Fruit fly (Drosophila melanogaster) whole organism, wandering third instar larva: Measurements from ENCODE around the gene CG3191.

Source experiments
- Abd-B ChIP-seq: fragments of >200 bp; optimal IDR thresholded peaks from 2 replicates; lab custom pipeline; 2017; ENCODE audit warnings: missing biosample characterization, missing genetic modification characterization
- CG32264 ChIP-seq: fragments of 200-800 bp; sonication (Bioruptor generic); optimal IDR thresholded peaks from 2 replicates; lab custom pipeline; 2016; ENCODE audit warnings: missing biosample characterization, missing genetic modification characterization
- CG9705 ChIP-seq: fragments of 200-800 bp; sonication (Bioruptor generic); optimal IDR thresholded peaks from 2 replicates; lab custom pipeline; 2018; ENCODE audit warnings: missing biosample characterization, mild to moderate bottlenecking, missing genetic modification characterization
- CrebA ChIP-seq: fragments of 200-800 bp; sonication (Bioruptor generic); optimal IDR thresholded peaks from 2 replicates; lab custom pipeline; 2016; ENCODE audit warnings: missing biosample characterization, mild to moderate bottlenecking, missing genetic modification characterization, borderline replicate concordance
- Dfd ChIP-seq: fragments of >200 bp; optimal IDR thresholded peaks from 2 replicates; lab custom pipeline; 2017; ENCODE audit warnings: missing biosample characterization, missing genetic modification characterization
- Dif ChIP-seq: fragments of 200-275, 200-300 bp; sonication (Bioruptor generic); optimal IDR thresholded peaks from 2 replicates; lab custom pipeline; 2018; ENCODE audit warnings: missing biosample characterization, missing genetic modification characterization; ENCODE audit not compliant: partially characterized antibody
- HLH106 ChIP-seq: fragments of 200-800 bp; optimal IDR thresholded peaks from 3 replicates; lab custom pipeline; 2019; ENCODE audit warnings: missing biosample characterization, mild to moderate bottlenecking, missing genetic modification characterization, moderate library complexity
- Hnf4 ChIP-seq: fragments of 200-800 bp; sonication (Bioruptor generic); optimal IDR thresholded peaks from 2 replicates; lab custom pipeline; 2016; ENCODE audit warnings: missing biosample characterization, mild to moderate bottlenecking, missing genetic modification characterization
- Hr78 ChIP-seq: fragments of >200 bp; optimal IDR thresholded peaks from 2 replicates; lab custom pipeline; 2017; ENCODE audit warnings: missing biosample characterization, missing genetic modification characterization
- Hr83 ChIP-seq: fragments of 200-300 bp; sonication (Bioruptor generic); optimal IDR thresholded peaks from 2 replicates; lab custom pipeline; 2016; ENCODE audit warnings: missing biosample characterization, mild to moderate bottlenecking, missing genetic modification characterization, moderate library complexity; ENCODE audit not compliant: poor library complexity, severe bottlenecking
- Mio ChIP-seq: sonication (Bioruptor generic); optimal IDR thresholded peaks from 2 replicates; lab custom pipeline; 2016; ENCODE audit warnings: missing biosample characterization, missing genetic modification characterization
- Myc ChIP-seq: fragments of >200 bp; optimal IDR thresholded peaks from 2 replicates; lab custom pipeline; 2017
- N ChIP-seq: fragments of >200 bp; optimal IDR thresholded peaks from 2 replicates; lab custom pipeline; 2018; ENCODE audit warnings: missing biosample characterization, missing external identifiers, missing genetic modification characterization
- OdsH ChIP-seq: fragments of 200-800 bp; sonication (Bioruptor generic); optimal IDR thresholded peaks from 2 replicates; lab custom pipeline; 2016; ENCODE audit warnings: missing biosample characterization, mild to moderate bottlenecking, missing genetic modification characterization
- Rel ChIP-seq, 2 experiments: fragments of 200-800 bp; sonication (Bioruptor generic) in 1 of 2; optimal IDR thresholded peaks; 2 replicates in 1 of 2; 3 replicates in 1 of 2; lab custom pipeline; 2016 to 2019; ENCODE audit warnings: mild to moderate bottlenecking in 2 of 2, missing biosample characterization in 2 of 2, missing genetic modification characterization in 2 of 2, moderate library complexity in 1 of 2
- Sp1 ChIP-seq: fragments of 200-800 bp; sonication (Bioruptor generic); optimal IDR thresholded peaks from 3 replicates; lab custom pipeline; 2019; ENCODE audit warnings: missing biosample characterization, mild to moderate bottlenecking, missing genetic modification characterization, moderate library complexity
- br ChIP-seq: fragments of 200-800 bp; sonication (Bioruptor generic); optimal IDR thresholded peaks from 2 replicates; lab custom pipeline; 2016; ENCODE audit warnings: missing biosample characterization, missing genetic modification characterization
- brk ChIP-seq: fragments of 200-800 bp; sonication (Bioruptor generic); optimal IDR thresholded peaks from 2 replicates; lab custom pipeline; 2016; ENCODE audit warnings: missing biosample characterization, mild to moderate bottlenecking, missing genetic modification characterization
- dl ChIP-seq, 2 experiments: fragments of 175-275, 200-275 bp in 1 of 2; fragments of 200-275 bp in 1 of 2; sonication (Bioruptor generic); optimal IDR thresholded peaks; lab custom pipeline; 2018; ENCODE audit warnings: mild to moderate bottlenecking in 2 of 2, missing biosample characterization in 2 of 2, missing genetic modification characterization in 2 of 2, moderate library complexity in 2 of 2; ENCODE audit not compliant: partially characterized antibody in 2 of 2, insufficient read depth in 1 of 2
- dmrt93B ChIP-seq: fragments of 200-800 bp; sonication (Bioruptor generic); optimal IDR thresholded peaks from 2 replicates; lab custom pipeline; 2018; ENCODE audit warnings: missing biosample characterization, mild to moderate bottlenecking, missing genetic modification characterization
- dsf ChIP-seq: sonication (Bioruptor generic); optimal IDR thresholded peaks from 2 replicates; lab custom pipeline; 2016; ENCODE audit warnings: missing biosample characterization, missing genetic modification characterization, borderline replicate concordance
- ey ChIP-seq: fragments of 200-800 bp; sonication (Bioruptor generic); optimal IDR thresholded peaks from 2 replicates; lab custom pipeline; 2016; ENCODE audit warnings: missing biosample characterization, missing genetic modification characterization
- foxo ChIP-seq, 2 experiments: fragments of 200-800 bp; sonication (Bioruptor generic); optimal IDR thresholded peaks; 2 replicates in 1 of 2; 3 replicates in 1 of 2; lab custom pipeline; 2016 to 2017; ENCODE audit warnings: missing biosample characterization in 2 of 2, missing genetic modification characterization in 2 of 2
- fru ChIP-seq: fragments of 200-800 bp; sonication (Bioruptor generic); optimal IDR thresholded peaks from 3 replicates; lab custom pipeline; 2016; ENCODE audit warnings: missing biosample characterization, mild to moderate bottlenecking, missing genetic modification characterization
- h ChIP-seq: fragments of 200-800 bp; sonication (Bioruptor generic); optimal IDR thresholded peaks from 3 replicates; lab custom pipeline; 2016; ENCODE audit warnings: missing biosample characterization, mild to moderate bottlenecking, missing genetic modification characterization
- jim ChIP-seq: fragments of 175-275, 200-325 bp; sonication (Bioruptor generic); optimal IDR thresholded peaks from 2 replicates; lab custom pipeline; 2016; ENCODE audit warnings: missing biosample characterization, mild to moderate bottlenecking, missing genetic modification characterization
- lola ChIP-seq: fragments of >200 bp; optimal IDR thresholded peaks from 2 replicates; lab custom pipeline; 2017; ENCODE audit warnings: missing biosample characterization, missing genetic modification characterization
- psq ChIP-seq: fragments of 200-800 bp; sonication (Bioruptor generic); optimal IDR thresholded peaks from 3 replicates; lab custom pipeline; 2017; ENCODE audit warnings: missing biosample characterization, mild to moderate bottlenecking, missing genetic modification characterization, moderate library complexity
- rgr ChIP-seq: fragments of 200-800 bp; sonication (Bioruptor generic); optimal IDR thresholded peaks from 3 replicates; lab custom pipeline; 2016; ENCODE audit warnings: missing biosample characterization, mild to moderate bottlenecking, missing genetic modification characterization
- sage ChIP-seq: fragments of 200-800 bp; sonication (Bioruptor generic); optimal IDR thresholded peaks from 2 replicates; lab custom pipeline; 2016; ENCODE audit warnings: missing biosample characterization, mild to moderate bottlenecking, missing genetic modification characterization
- sv ChIP-seq: fragments of 200-800 bp; sonication (Bioruptor generic); optimal IDR thresholded peaks from 3 replicates; lab custom pipeline; 2016; ENCODE audit warnings: missing biosample characterization, missing genetic modification characterization
- usp ChIP-seq: fragments of >200 bp; optimal IDR thresholded peaks from 2 replicates; lab custom pipeline; 2017; ENCODE audit warnings: missing biosample characterization, missing genetic modification characterization
- woc ChIP-seq: sonication (Bioruptor generic); optimal IDR thresholded peaks from 2 replicates; lab custom pipeline; 2016; ENCODE audit warnings: missing biosample characterization, mild to moderate bottlenecking, missing genetic modification characterization

Gene CG3191

dm6 chrX:2295435-2296229 lies 43.8 kb upstream of the CG3191 start, which contains the start of gene Raf:
Gene Raf, plus strand, starts transcription at chrX:2295466.
- TF ChIP-seq jim (GFP tag; lab: Kevin White, UChicago) (peak; percentile 68), Hnf4 (peak; percentile 58), woc (GFP tag; lab: Kevin White, UChicago) (no peak), N (GFP tag; lab: Kevin White, UChicago) (no peak), Rel (GFP tag; optimal IDR thresholded peaks at IDR 0.05; lab: Kevin White, UChicago) (no peak), Rel (tag; optimal IDR thresholded peaks at IDR 0.05; lab: Kevin White, UChicago) (peak; percentile 30), Sp1 (GFP tag; lab: Kevin White, UChicago) (peak; percentile 25), dl (GFP tag; optimal IDR thresholded peaks at IDR 0.05; lab: Kevin White, UChicago; ENCODE audit: insufficient read depth in 1 of 2, partially characterized antibody in 2 of 2) (peak; percentile 67 to 91), CrebA (peak; percentile 0), usp (no peak), Dif (GFP tag; lab: Kevin White, UChicago) (peak; percentile 91)
- TF ChIP-seq, all 38 proteins: peak for 7

- no peak for TF ChIP-seq dsf
- TF ChIP-seq brk, result no peak
- TF ChIP-seq foxo (GFP tag; optimal IDR thresholded peaks at IDR 0.05; lab: Kevin White, UChicago), result peak in 1 of 2 experiments; percentile 82
- peak; percentile 58 for TF ChIP-seq ey
- peak; percentile 37 for TF ChIP-seq psq
- TF ChIP-seq rgr (GFP tag; lab: Kevin White, UChicago), result peak; percentile 56
- no peak for TF ChIP-seq CG9705 (GFP tag; lab: Kevin White, UChicago)
- no peak for TF ChIP-seq Mio (GFP tag; lab: Kevin White, UChicago)
- no peak for TF ChIP-seq Sp1 (GFP tag; lab: Kevin White, UChicago)
- peak in 1 of 2 experiments; percentile 81 for TF ChIP-seq dl (GFP tag; optimal IDR thresholded peaks at IDR 0.05; lab: Kevin White, UChicago; ENCODE audit: insufficient read depth in 1 of 2, partially characterized antibody in 2 of 2)
- TF ChIP-seq Hr83 (GFP tag; lab: Kevin White, UChicago), result peak; percentile 56
- TF ChIP-seq lola (GFP tag; lab: Kevin White, UChicago), result no peak
- TF ChIP-seq br (GFP tag; lab: Kevin White, UChicago), result peak; percentile 56
- TF ChIP-seq Dif (GFP tag; lab: Kevin White, UChicago), result peak; percentile 62
- TF ChIP-seq Rel (GFP tag; optimal IDR thresholded peaks at IDR 0.05; lab: Kevin White, UChicago), result no peak
- TF ChIP-seq Rel (tag; optimal IDR thresholded peaks at IDR 0.05; lab: Kevin White, UChicago), result peak; percentile 97
- TF ChIP-seq h, result peak; percentile 72
- TF ChIP-seq Hnf4, result peak; percentile 30
- peak; percentile 23 for TF ChIP-seq dmrt93B (GFP tag; lab: Kevin White, UChicago)
- peak; percentile 38 for TF ChIP-seq HLH106 (tag; lab: Kevin White, UChicago)
- TF ChIP-seq woc (GFP tag; lab: Kevin White, UChicago), result peak; percentile 24
- peak; percentile 75 for TF ChIP-seq fru (GFP tag; lab: Kevin White, UChicago)
- TF ChIP-seq OdsH, result peak; percentile 20
- TF ChIP-seq Dfd (GFP tag; lab: Kevin White, UChicago), result peak; percentile 54
These were observed 43.0 kb upstream of the CG3191 start for dm6 chrX:2294474-2295434.

DNA sequence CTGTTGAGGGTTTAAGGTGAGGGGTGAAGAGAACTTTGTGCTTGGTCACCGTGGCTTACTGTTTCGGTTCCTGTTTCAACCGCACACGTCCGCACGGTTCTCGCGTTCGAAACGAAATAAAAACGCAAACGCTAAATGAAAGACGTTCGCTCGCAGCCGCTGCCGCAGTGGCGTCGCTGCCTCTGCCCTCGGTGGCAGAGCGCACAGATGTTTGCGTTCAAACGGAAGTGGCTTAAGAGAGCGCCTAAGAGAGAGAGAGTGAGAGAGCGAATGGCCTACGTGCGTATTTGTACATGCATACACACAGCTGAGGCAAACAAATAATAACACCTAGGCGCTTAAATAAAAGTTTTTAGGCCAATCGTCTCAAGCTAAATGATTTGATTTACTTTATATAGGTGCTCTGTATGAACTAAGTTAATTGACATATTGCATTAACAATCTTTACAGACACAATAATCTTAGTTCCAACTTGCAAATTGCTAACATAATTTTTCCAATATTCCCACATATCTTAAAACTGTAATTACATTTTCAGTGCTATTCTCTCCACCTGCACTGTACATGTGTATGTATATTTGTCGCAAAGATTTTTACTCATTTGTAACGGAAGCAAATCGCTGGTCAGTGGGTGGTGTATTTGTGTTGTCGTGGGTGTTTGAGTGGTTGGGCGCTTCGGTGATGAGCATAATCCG lies 41.6 kb upstream of the CG3191 start, which contains the start of gene CG2865:
CG2865 (minus strand) TSS at position 118 of the 695 bp plus-strand sequence.
- TF ChIP-seq foxo (GFP tag; optimal IDR thresholded peaks at IDR 0.05; lab: Kevin White, UChicago) (peak; percentile 67 to 96), h (peak; percentile 96), rgr (GFP tag; lab: Kevin White, UChicago) (peak; percentile 93), lola (GFP tag; lab: Kevin White, UChicago) (no peak), sage (peak; percentile 76), brk (peak; percentile 68), jim (GFP tag; lab: Kevin White, UChicago) (no peak), HLH106 (tag; lab: Kevin White, UChicago) (peak; percentile 98), usp (no peak), Mio (GFP tag; lab: Kevin White, UChicago) (peak; percentile 25), Hr83 (GFP tag; lab: Kevin White, UChicago) (peak; percentile 81), fru (GFP tag; lab: Kevin White, UChicago) (peak; percentile 97), Hnf4 (peak; percentile 82), OdsH (peak; percentile 94), Myc (lab: Kevin White, UChicago) (no peak), dl (GFP tag; optimal IDR thresholded peaks at IDR 0.05; lab: Kevin White, UChicago; ENCODE audit: insufficient read depth in 1 of 2, partially characterized antibody in 2 of 2) (peak; percentile 67 to 85), CrebA (no peak), psq (peak; percentile 87), dsf (no peak), N (GFP tag; lab: Kevin White, UChicago) (no peak), sv (GFP tag; lab: Kevin White, UChicago) (peak; percentile 94), ey (peak; percentile 95), Rel (GFP tag; optimal IDR thresholded peaks at IDR 0.05; lab: Kevin White, UChicago) (peak; percentile 30), Rel (tag; optimal IDR thresholded peaks at IDR 0.05; lab: Kevin White, UChicago) (peak; percentile 90), Sp1 (GFP tag; lab: Kevin White, UChicago) (peak; percentile 98), Abd-B (GFP tag; lab: Kevin White, UChicago) (no peak), CG9705 (GFP tag; lab: Kevin White, UChicago) (peak; percentile 97), Dfd (GFP tag; lab: Kevin White, UChicago) (no peak), CG32264 (peak; percentile 84), Dif (GFP tag; lab: Kevin White, UChicago) (peak; percentile 86), Hr78 (no peak)
